Worm (Caenorhabditis elegans): ENCODE data around the gene srg-17.

srg-17 gene

DNA sequence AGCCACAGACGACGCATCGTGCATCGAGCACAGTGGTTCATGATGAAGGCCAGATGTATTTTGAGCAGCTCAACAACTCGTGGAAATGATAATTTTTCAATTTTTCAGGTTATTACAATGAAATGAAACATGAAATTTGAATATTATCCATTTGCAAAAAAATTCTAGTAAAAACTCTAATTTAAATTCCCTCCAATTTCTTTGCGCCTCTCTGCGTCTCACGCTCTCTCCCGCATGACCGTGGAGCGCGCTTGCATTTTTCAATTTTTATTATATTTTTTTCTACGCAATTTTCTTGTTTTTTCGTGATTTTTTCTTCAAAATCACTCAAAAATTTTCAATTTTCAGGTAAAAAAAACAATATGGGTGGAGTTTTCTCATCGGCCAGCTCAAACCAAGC lies 14.1 kb upstream of the srg-17 start, which contains the start of gene tag-281 (continued):
- TF ChIP-seq hmg-20 (GFP tag; IDR thresholded peaks at IDR 0.05): no peak
- TF ChIP-seq madf-6 (GFP tag; IDR thresholded peaks at IDR 0.05): peak; percentile 79
- TF ChIP-seq snpc-1.1 (tag; optimal IDR thresholded peaks at IDR 0.05; ENCODE audit: insufficient read depth): peak; percentile 39
- no peak for TF ChIP-seq ceh-58 (GFP tag; IDR thresholded peaks at IDR 0.05)
- TF ChIP-seq egrh-3 (GFP tag; IDR thresholded peaks at IDR 0.05): no peak
- no peak for TF ChIP-seq tlf-1 (GFP tag; optimal IDR thresholded peaks at IDR 0.05)
- no peak for TF ChIP-seq mxl-1 (tag; optimal IDR thresholded peaks at IDR 0.05)
- TF ChIP-seq F10E7.11 (tag; optimal IDR thresholded peaks at IDR 0.05): no peak
- TF ChIP-seq ets-4 (GFP tag; optimal IDR thresholded peaks at IDR 0.05): no peak
- TF ChIP-seq rec-8 (tag; optimal IDR thresholded peaks at IDR 0.05): no peak
- TF ChIP-seq snpc-1.3 (tag; optimal IDR thresholded peaks at IDR 0.05; ENCODE audit: insufficient read depth): peak; percentile 38
- TF ChIP-seq madf-3 (GFP tag; IDR thresholded peaks at IDR 0.05): no peak
- TF ChIP-seq nhr-120 (GFP tag; IDR thresholded peaks at IDR 0.05): no peak
- TF ChIP-seq let-607 (tag; optimal IDR thresholded peaks at IDR 0.05): no peak
- no peak for TF ChIP-seq snpc-4 (GFP tag; optimal IDR thresholded peaks at IDR 0.05)
- TF ChIP-seq snpc-4 (tag; optimal IDR thresholded peaks at IDR 0.05): peak in 3 of 4 experiments; percentile 1 to 60 (median 33)
- no peak for TF ChIP-seq ccch-3 (GFP tag; optimal IDR thresholded peaks at IDR 0.05)
- TF ChIP-seq attf-3 (GFP tag; conservative IDR thresholded peaks at IDR 0.05): peak; percentile 38; the same call in 1 of the 2 replicates
- TF ChIP-seq aptf-2 (GFP tag; conservative IDR thresholded peaks at IDR 0.05): no peak
- no peak for TF ChIP-seq B0336.3 (GFP tag; IDR thresholded peaks at IDR 0.05)
- TF ChIP-seq mcd-1 (GFP tag; IDR thresholded peaks at IDR 0.05): peak; percentile 98
- no peak for TF ChIP-seq die-1 (tag; optimal IDR thresholded peaks at IDR 0.05)
- TF ChIP-seq madf-8 (GFP tag; conservative IDR thresholded peaks at IDR 0.05): peak; percentile 32; the same call in 1 of the 2 replicates
- no peak for TF ChIP-seq him-1 (tag; optimal IDR thresholded peaks at IDR 0.05)
- no peak for TF ChIP-seq F52B5.7 (tag; optimal IDR thresholded peaks at IDR 0.05)
- TF ChIP-seq F57A8.1 (GFP tag; optimal IDR thresholded peaks at IDR 0.05): no peak
- peak; percentile 52 for TF ChIP-seq xnd-1 (tag; optimal IDR thresholded peaks at IDR 0.05)
- TF ChIP-seq mes-4 (tag; optimal IDR thresholded peaks at IDR 0.05): no peak
- TF ChIP-seq Y53G8AR.9 (GFP tag; conservative IDR thresholded peaks at IDR 0.05): peak; percentile 50; the same call in 1 of the 2 replicates
- peak; percentile 100 for TF ChIP-seq hmg-1.2 (GFP tag; IDR thresholded peaks at IDR 0.05)
- TF ChIP-seq nfya-2 (GFP tag; IDR thresholded peaks at IDR 0.05): no peak
- TF ChIP-seq sptf-2 (GFP tag; optimal IDR thresholded peaks at IDR 0.05): no peak
- no peak for TF ChIP-seq let-526 (GFP tag; IDR thresholded peaks at IDR 0.05)

- TF ChIP-seq nfya-1 (tag; optimal IDR thresholded peaks at IDR 0.05; ENCODE audit: borderline replicate concordance, insufficient read depth) (no peak), madf-6 (GFP tag; IDR thresholded peaks at IDR 0.05) (peak; percentile 61; the same call in 1 of the 2 replicates), lsl-1 (GFP tag; optimal IDR thresholded peaks at IDR 0.05) (peak; percentile 75), attf-3 (GFP tag; conservative IDR thresholded peaks at IDR 0.05) (no peak), xnd-1 (tag; optimal IDR thresholded peaks at IDR 0.05) (peak; percentile 36), ccch-3 (GFP tag; optimal IDR thresholded peaks at IDR 0.05) (no peak), nhr-27 (tag; optimal IDR thresholded peaks at IDR 0.05) (no peak), F33H1.4 (GFP tag; IDR thresholded peaks at IDR 0.05) (peak; percentile 66), fkh-3 (tag; optimal IDR thresholded peaks at IDR 0.05) (no peak), dpl-1 (GFP tag; optimal IDR thresholded peaks at IDR 0.05) (no peak)
These were observed 12.7 kb upstream of the srg-17 start, which contains the start of gene tag-280 for ce11 chrII:12460602-12461453. Gene tag-280, plus strand, starts transcription at chrII:12460652.

All from whole organism, young adult.